Worm (Caenorhabditis elegans) whole organism, early embryonic: ENCODE data around the gene VW02B12L.2.

ENCODE experiments used
- B0310.2 ChIP-seq: sonication (generic microtip); optimal IDR thresholded peaks from 2 replicates; lab custom pipeline; 2016; ENCODE audit warnings: mild to moderate bottlenecking, missing genetic modification characterization, missing compliant biosample characterization
- F13C5.2 ChIP-seq: sonication (generic microtip); optimal IDR thresholded peaks from 2 replicates; lab custom pipeline; 2017; ENCODE audit warnings: mild to moderate bottlenecking, missing genetic modification characterization, inconsistent platforms, missing compliant biosample characterization
- aly-1 ChIP-seq: sonication (generic microtip); optimal IDR thresholded peaks from 2 replicates; lab custom pipeline; 2016; ENCODE audit warnings: missing genetic modification characterization, missing compliant biosample characterization
- ama-1 ChIP-seq: fragments of 150-350 bp; optimal IDR thresholded peaks from 2 replicates; lab custom pipeline; 2014
- ceh-13 ChIP-seq: fragments of 200-800 bp; sonication (Bioruptor generic); optimal IDR thresholded peaks from 2 replicates; lab custom pipeline; 2018; ENCODE audit warnings: mild to moderate bottlenecking, missing genetic modification characterization, missing compliant biosample characterization
- ceh-36 ChIP-seq: sonication (generic microtip); optimal IDR thresholded peaks from 2 replicates; lab custom pipeline; 2016; ENCODE audit warnings: missing genetic modification characterization, inconsistent platforms, missing compliant biosample characterization
- flt-1 ChIP-seq: fragments of 200-800 bp; sonication (Bioruptor generic); IDR thresholded peaks from 2 replicates; pipeline ENCODE4 v1.3.6; 2022; ENCODE audit warnings: missing genetic modification characterization, missing compliant biosample characterization
- hmbx-1 ChIP-seq: sonication (generic microtip); optimal IDR thresholded peaks from 2 replicates; lab custom pipeline; 2016; ENCODE audit warnings: mild to moderate bottlenecking, missing genetic modification characterization, missing compliant biosample characterization
- hnd-1 ChIP-seq: sonication (generic microtip); optimal IDR thresholded peaks from 2 replicates; lab custom pipeline; 2016; ENCODE audit warnings: missing genetic modification characterization, missing compliant biosample characterization
- pes-1 ChIP-seq: fragments of 200-800 bp; sonication (Bioruptor generic); IDR thresholded peaks from 2 replicates; pipeline ENCODE4 v1.3.6; 2022; ENCODE audit warnings: missing genetic modification reagents, missing genetic modification characterization, missing compliant biosample characterization
- scrt-1 ChIP-seq: fragments of 200-800 bp; sonication (Bioruptor generic); IDR thresholded peaks from 2 replicates; pipeline ENCODE4 v1.3.6; 2022; ENCODE audit warnings: missing genetic modification characterization, missing compliant biosample characterization
- tbx-11 ChIP-seq: fragments of 200-800 bp; sonication (Bioruptor generic); IDR thresholded peaks from 2 replicates; pipeline ENCODE4 v1.3.6; 2022; ENCODE audit warnings: missing genetic modification characterization, missing compliant biosample characterization
- tbx-37 ChIP-seq: fragments of 200-800 bp; sonication (Bioruptor generic); conservative IDR thresholded peaks from 2 replicates; pipeline ENCODE4 v1.3.6; 2022; ENCODE audit warnings: missing genetic modification reagents, missing genetic modification characterization, missing compliant biosample characterization
- tra-4 ChIP-seq: sonication (generic microtip); optimal IDR thresholded peaks from 2 replicates; lab custom pipeline; 2017; ENCODE audit warnings: missing genetic modification characterization, missing compliant biosample characterization

ce11 chrII:11469574-11470108, 29.5 kb upstream of the VW02B12L.2 start, which contains the start of gene cisd-1:
- TF ChIP-seq ama-1 (lab: Kevin White, UChicago) (no peak), flt-1 (GFP tag; lab: Robert Waterston, UW) (no peak), aly-1 (tag; lab: Kevin White, UChicago) (no peak), F13C5.2 (tag; lab: Kevin White, UChicago) (no peak), hnd-1 (tag; lab: Kevin White, UChicago) (no peak), tbx-37 (GFP tag; lab: Robert Waterston, UW) (no peak), hmbx-1 (no peak), tra-4 (no peak), ceh-36 (no peak), tbx-11 (no peak), pes-1 (no peak), ceh-13 (GFP tag; lab: Kevin White, UChicago) (no peak), scrt-1 (no peak), B0310.2 (tag; lab: Kevin White, UChicago) (no peak)
